Fruit fly (Drosophila melanogaster): ENCODE results near the gene CG8260.

DNA sequence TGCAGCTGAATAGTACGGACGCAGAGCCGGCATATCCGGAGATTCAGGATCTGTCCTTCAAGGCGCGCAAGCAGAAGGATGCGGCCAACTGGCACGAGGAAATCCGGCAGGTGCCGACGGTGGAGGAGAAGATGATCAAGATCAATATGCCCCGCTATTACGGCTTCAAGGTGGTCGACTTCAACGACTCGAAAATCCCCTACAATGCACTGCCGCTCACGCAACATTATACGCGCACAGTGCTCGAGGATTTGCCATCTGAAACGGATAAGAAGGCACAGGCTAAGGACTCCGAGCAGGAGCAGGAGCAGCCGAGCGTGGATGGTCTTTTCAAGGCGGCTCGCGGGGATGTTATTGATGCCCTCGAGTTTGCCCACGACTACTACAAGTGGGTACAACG, 30.1 kb downstream of the CG8260 start:
- TF ChIP-seq foxo (GFP tag; optimal IDR thresholded peaks at IDR 0.05) (no peak), lola (GFP tag; optimal IDR thresholded peaks at IDR 0.05) (no peak), rgr (GFP tag; optimal IDR thresholded peaks at IDR 0.05) (no peak), pan (optimal IDR thresholded peaks at IDR 0.05) (no peak), dl (GFP tag; optimal IDR thresholded peaks at IDR 0.05; ENCODE audit: insufficient read depth in 1 of 2, partially characterized antibody in 2 of 2) (no peak), fru (GFP tag; optimal IDR thresholded peaks at IDR 0.05) (no peak), Abd-B (GFP tag; optimal IDR thresholded peaks at IDR 0.05) (no peak)

Data from whole organism, wandering third instar larva.